Fruit fly (Drosophila melanogaster) whole organism: Measurements from ENCODE around the gene stg.

Experiments used
- CG8478 ChIP-seq: fragments of >200 bp; optimal IDR thresholded peaks from 2 replicates; lab custom pipeline; 2018; ENCODE audit warnings: inconsistent platforms
- EcR ChIP-seq, 2 experiments: fragments of >200 bp; optimal IDR thresholded peaks; 2 replicates each; lab custom pipeline; 2017; ENCODE audit warnings: missing biosample characterization in 2 of 2, missing genetic modification characterization in 2 of 2, missing genetic modification reagents in 2 of 2
- pan ChIP-seq: fragments of >200 bp; optimal IDR thresholded peaks from 2 replicates; lab custom pipeline; 2017
- usp ChIP-seq: fragments of >200 bp; optimal IDR thresholded peaks from 2 replicates; lab custom pipeline; 2017; ENCODE audit warnings: missing biosample characterization, missing genetic modification characterization, mixed read lengths

dm6 chr3R:29259466-29260132 is 4.0 kb upstream of the stg start:
- no peak for TF ChIP-seq CG8478 (lab: Kevin White, UChicago)
- TF ChIP-seq EcR (GFP tag; optimal IDR thresholded peaks at IDR 0.05; lab: Kevin White, UChicago), result no peak
- TF ChIP-seq pan (lab: Kevin White, UChicago), result no peak
- TF ChIP-seq usp, result no peak
